Fruit fly (Drosophila melanogaster) whole organism, prepupa: ENCODE data around the gene Gapvd1.

ENCODE experiments used
- Eip93F ChIP-seq: fragments of 200-800 bp; sonication (Bioruptor generic); optimal IDR thresholded peaks from 2 replicates; lab custom pipeline; 2016; ENCODE audit warnings: missing biosample characterization, mild to moderate bottlenecking, missing genetic modification characterization
- Gug ChIP-seq: fragments of 200-800 bp; sonication (Bioruptor generic); IDR thresholded peaks from 2 replicates; pipeline ENCODE4 v1.3.6; 2022; ENCODE audit warnings: missing biosample characterization, missing genetic modification characterization
- Hr39 ChIP-seq: fragments of 200-800 bp; sonication (Bioruptor generic); optimal IDR thresholded peaks from 2 replicates; lab custom pipeline; 2016; ENCODE audit warnings: missing biosample characterization, missing genetic modification characterization

- TF ChIP-seq Gug (GFP tag; lab: Robert Waterston, UW): no peak
- TF ChIP-seq Hr39 (GFP tag; lab: Kevin White, UChicago): no peak
- no peak for TF ChIP-seq Eip93F
Observed at dm6 chrX:11311108-11311507, 14.1 kb upstream of the Gapvd1 start, which contains the start of gene Ir10a.
